Fruit fly (Drosophila melanogaster): ENCODE results near the gene Nek2.

Nek2 gene

DNA sequence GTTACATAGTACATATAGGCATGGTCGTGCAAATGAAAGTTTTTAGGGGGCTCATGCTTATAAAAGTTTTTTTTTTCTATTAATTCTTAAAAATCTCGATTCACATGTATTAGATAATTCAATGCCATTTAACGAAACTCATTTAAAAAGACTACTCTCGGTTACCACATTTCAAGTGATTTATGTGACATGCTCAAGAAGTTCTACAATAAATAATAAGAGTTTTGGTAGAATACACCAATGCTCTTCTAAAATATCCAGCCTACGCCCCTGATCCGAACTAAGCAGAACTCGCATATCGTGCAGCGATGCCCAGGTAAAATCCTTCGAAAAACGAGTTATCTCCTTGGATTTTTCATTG lies 1.1 kb upstream of the Nek2 start (continued):
- TF ChIP-seq Blimp-1 (GFP tag; optimal IDR thresholded peaks at IDR 0.05) (no peak), Smox (GFP tag; optimal IDR thresholded peaks at IDR 0.05) (peak; percentile 70), Lpt (GFP tag; optimal IDR thresholded peaks at IDR 0.05) (peak; percentile 27), Eip78C (GFP tag) (peak; percentile 90), dac (GFP tag; optimal IDR thresholded peaks at IDR 0.05) (peak; percentile 28), CG11762 (GFP tag; optimal IDR thresholded peaks at IDR 0.05; ENCODE audit: insufficient read depth) (peak; percentile 46), CG11294 (GFP tag; IDR thresholded peaks at IDR 0.05) (no peak), spab (GFP tag; optimal IDR thresholded peaks at IDR 0.05) (peak; percentile 8), cyc (GFP tag; optimal IDR thresholded peaks at IDR 0.05) (peak; percentile 51), CG3919 (GFP tag; optimal IDR thresholded peaks at IDR 0.05) (peak; percentile 59), net (GFP tag; optimal IDR thresholded peaks at IDR 0.05) (peak; percentile 1), CG8119 (GFP tag; IDR thresholded peaks at IDR 0.05) (peak; percentile 72), achi (GFP tag; optimal IDR thresholded peaks at IDR 0.05) (peak; percentile 53), CG6163 (GFP tag; IDR thresholded peaks at IDR 0.05) (0 out of 3 replicates have a peak, but pooled peaks have one; percentile 25), topi (GFP tag; optimal IDR thresholded peaks at IDR 0.05) (peak; percentile 74), CG1621 (tag; optimal IDR thresholded peaks at IDR 0.05) (no peak), CG10631 (GFP tag; optimal IDR thresholded peaks at IDR 0.05) (peak; percentile 53), Eip93F (GFP tag; optimal IDR thresholded peaks at IDR 0.05) (no peak), CG32006 (GFP tag; optimal IDR thresholded peaks at IDR 0.05) (peak; percentile 71), CG8632 (GFP tag; optimal IDR thresholded peaks at IDR 0.05) (peak; percentile 25), CG16779 (tag; optimal IDR thresholded peaks at IDR 0.05) (no peak), CG6792 (GFP tag; optimal IDR thresholded peaks at IDR 0.05) (peak; percentile 48), CG6808 (GFP tag; optimal IDR thresholded peaks at IDR 0.05) (peak; percentile 44), fd85E (GFP tag; optimal IDR thresholded peaks at IDR 0.05) (no peak)

- TF ChIP-seq Hr38 (GFP tag; optimal IDR thresholded peaks at IDR 0.05) (no peak), CG8319 (GFP tag; optimal IDR thresholded peaks at IDR 0.05) (peak; percentile 74), CG3032 (tag; optimal IDR thresholded peaks at IDR 0.05) (no peak), CG11294 (GFP tag; IDR thresholded peaks at IDR 0.05) (no peak), Gug (GFP tag; IDR thresholded peaks at IDR 0.05) (peak; percentile 36), Sox102F (GFP tag; optimal IDR thresholded peaks at IDR 0.05) (peak; percentile 83), CG4318 (GFP tag; optimal IDR thresholded peaks at IDR 0.05) (peak; percentile 19), CG6276 (GFP tag; optimal IDR thresholded peaks at IDR 0.05) (peak; percentile 1), CG1621 (tag; optimal IDR thresholded peaks at IDR 0.05) (peak; percentile 50), CG6163 (GFP tag; IDR thresholded peaks at IDR 0.05) (peak; percentile 82), fd85E (GFP tag; optimal IDR thresholded peaks at IDR 0.05) (peak; percentile 38), salr (GFP tag; optimal IDR thresholded peaks at IDR 0.05) (peak in 1 of 2 experiments; percentile 49), Eip93F (GFP tag; optimal IDR thresholded peaks at IDR 0.05) (peak; percentile 22), fkh (GFP tag; optimal IDR thresholded peaks at IDR 0.05) (no peak), pdm3 (GFP tag; optimal IDR thresholded peaks at IDR 0.05) (peak; percentile 86), Sox14 (GFP tag; optimal IDR thresholded peaks at IDR 0.05) (peak; percentile 79), Ets21C (GFP tag; optimal IDR thresholded peaks at IDR 0.05) (peak; percentile 69), CG6808 (GFP tag; optimal IDR thresholded peaks at IDR 0.05) (peak; percentile 23), Smox (GFP tag; optimal IDR thresholded peaks at IDR 0.05) (peak; percentile 78), spab (GFP tag; optimal IDR thresholded peaks at IDR 0.05) (no peak), CG11902 (GFP tag; optimal IDR thresholded peaks at IDR 0.05) (peak; percentile 40), CG6854 (GFP tag; optimal IDR thresholded peaks at IDR 0.05) (no peak), Eip78C (GFP tag) (peak; percentile 94), CG3919 (GFP tag; optimal IDR thresholded peaks at IDR 0.05) (peak; percentile 83), CG11762 (GFP tag; optimal IDR thresholded peaks at IDR 0.05; ENCODE audit: insufficient read depth) (peak; percentile 59), Hr39 (GFP tag; optimal IDR thresholded peaks at IDR 0.05) (peak; percentile 80), esn (GFP tag; optimal IDR thresholded peaks at IDR 0.05) (peak; percentile 86), Sox15 (GFP tag; optimal IDR thresholded peaks at IDR 0.05) (peak; percentile 49), eg (GFP tag; IDR thresholded peaks at IDR 0.05) (peak; percentile 81), CG10669 (GFP tag; optimal IDR thresholded peaks at IDR 0.05) (peak; percentile 71), acj6 (GFP tag; optimal IDR thresholded peaks at IDR 0.05) (peak; percentile 77), CG6792 (GFP tag; optimal IDR thresholded peaks at IDR 0.05) (peak; percentile 70), fd59A (GFP tag; optimal IDR thresholded peaks at IDR 0.05) (no peak), dac (GFP tag; optimal IDR thresholded peaks at IDR 0.05) (peak; percentile 25), svp (GFP tag) (peak; percentile 85), CG9139 (GFP tag; optimal IDR thresholded peaks at IDR 0.05) (peak; percentile 14), OdsH (GFP tag; optimal IDR thresholded peaks at IDR 0.05) (peak; percentile 79)
Observed at dm6 chrX:7888386-7889024, 2.9 kb downstream of the Nek2 start, which contains the start of gene Acat1. TSS of gene Acat1 (minus strand) at chrX:7888785.

Data from whole organism, prepupa.